Fruit fly (Drosophila melanogaster) Kc167 (cell line): ENCODE measurements around the gene CG42458.

Experiments used
- Myc ChIP-seq: fragments of >200 bp; optimal IDR thresholded peaks from 2 replicates; lab custom pipeline; 2017; ENCODE audit warnings: missing external identifiers
- Sin3A ChIP-seq: fragments of >200 bp; optimal IDR thresholded peaks from 2 replicates; lab custom pipeline; 2018; ENCODE audit warnings: missing external identifiers
- h ChIP-seq: fragments of >200 bp; optimal IDR thresholded peaks from 3 replicates; lab custom pipeline; 2018; ENCODE audit warnings: missing external identifiers
- insv ChIP-seq: fragments of >200 bp; optimal IDR thresholded peaks from 3 replicates; lab custom pipeline; 2018; ENCODE audit warnings: missing external identifiers
- psq ChIP-seq: fragments of >200 bp; optimal IDR thresholded peaks from 2 replicates; lab custom pipeline; 2017; ENCODE audit warnings: missing external identifiers
- ttk ChIP-seq: sonication (Bioruptor generic); optimal IDR thresholded peaks from 2 replicates; lab custom pipeline; 2017; ENCODE audit warnings: missing external identifiers

DNA sequence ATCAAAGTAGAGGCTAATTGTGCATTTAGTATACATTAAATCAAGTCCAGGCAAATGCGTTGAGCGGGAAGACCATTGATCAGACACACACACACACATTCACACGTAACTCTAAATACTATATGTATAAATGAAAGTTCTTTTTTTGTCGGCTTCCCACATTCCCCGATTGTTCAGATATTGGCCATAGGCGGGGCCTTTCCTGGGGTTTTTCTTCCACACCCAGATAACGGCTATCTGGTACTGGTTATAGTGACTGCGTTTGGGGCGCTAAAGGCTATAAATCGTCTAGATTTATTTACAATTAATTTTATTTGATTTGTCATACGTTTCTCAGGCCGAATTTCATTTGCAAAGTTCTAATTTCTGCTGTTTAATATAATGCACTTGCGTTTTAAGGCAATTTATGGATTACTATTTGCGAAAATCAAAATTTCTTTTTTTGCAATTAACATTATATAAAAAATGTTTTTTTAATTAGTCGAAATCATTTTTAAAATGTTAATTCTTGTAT is 9.2 kb downstream of the CG42458 start:
- TF ChIP-seq psq (lab: Kevin White, UChicago) (no peak), h (lab: Kevin White, UChicago) (no peak), ttk (no peak), insv (lab: Kevin White, UChicago) (no peak), Myc (no peak), Sin3A (lab: Kevin White, UChicago) (no peak)
